Fruit fly (Drosophila melanogaster) whole organism, prepupa: ENCODE data around the gene CG15446.

Experiments
- CG11902 ChIP-seq: fragments of 200-800 bp; sonication (Bioruptor generic); optimal IDR thresholded peaks from 3 replicates; lab custom pipeline; 2016; ENCODE audit warnings: missing biosample characterization, missing genetic modification characterization
- CG15336 ChIP-seq: fragments of 200-800 bp; sonication (Bioruptor generic); IDR thresholded peaks from 2 replicates; pipeline ENCODE4 v1.3.6; 2022; ENCODE audit warnings: missing biosample characterization, missing genetic modification characterization
- CG6792 ChIP-seq: fragments of 200-800 bp; sonication (Bioruptor generic); optimal IDR thresholded peaks from 3 replicates; lab custom pipeline; 2016; ENCODE audit warnings: missing biosample characterization, missing genetic modification characterization
- CG6854 ChIP-seq: fragments of 200-800 bp; sonication (Bioruptor generic); optimal IDR thresholded peaks from 2 replicates; lab custom pipeline; 2017; ENCODE audit warnings: missing biosample characterization, mild to moderate bottlenecking, missing genetic modification characterization
- CG8319 ChIP-seq: fragments of 200-800 bp; sonication (Bioruptor generic); optimal IDR thresholded peaks from 3 replicates; lab custom pipeline; 2016; ENCODE audit warnings: missing biosample characterization, missing genetic modification characterization
- Lpt ChIP-seq: fragments of 200-800 bp; sonication (Bioruptor generic); optimal IDR thresholded peaks from 3 replicates; lab custom pipeline; 2016; ENCODE audit warnings: missing biosample characterization, missing genetic modification characterization
- Met ChIP-seq: fragments of 200-800 bp; sonication (Bioruptor generic); optimal IDR thresholded peaks from 3 replicates; lab custom pipeline; 2016; ENCODE audit warnings: missing biosample characterization, missing genetic modification characterization
- Sox15 ChIP-seq: fragments of 200-800 bp; sonication (Bioruptor generic); optimal IDR thresholded peaks from 3 replicates; lab custom pipeline; 2016; ENCODE audit warnings: missing biosample characterization, missing genetic modification characterization
- cyc ChIP-seq: fragments of 200-800 bp; sonication (Bioruptor generic); optimal IDR thresholded peaks from 3 replicates; lab custom pipeline; 2016; ENCODE audit warnings: missing biosample characterization, missing genetic modification characterization
- dsx ChIP-seq: fragments of 200-800 bp; optimal IDR thresholded peaks from 3 replicates; lab custom pipeline; 2019; ENCODE audit warnings: missing biosample characterization, mild to moderate bottlenecking, missing genetic modification characterization, moderate library complexity; ENCODE audit not compliant: poor library complexity, severe bottlenecking
- fd59A ChIP-seq: fragments of 200-800 bp; sonication (Bioruptor generic); optimal IDR thresholded peaks from 2 replicates; lab custom pipeline; 2017; ENCODE audit warnings: missing biosample characterization, mild to moderate bottlenecking, missing genetic modification characterization, missing genetic modification reagents
- fkh ChIP-seq: fragments of 200-800 bp; sonication (Bioruptor generic); optimal IDR thresholded peaks from 3 replicates; lab custom pipeline; 2017; ENCODE audit warnings: missing biosample characterization, mild to moderate bottlenecking, missing genetic modification characterization, moderate library complexity

DNA sequence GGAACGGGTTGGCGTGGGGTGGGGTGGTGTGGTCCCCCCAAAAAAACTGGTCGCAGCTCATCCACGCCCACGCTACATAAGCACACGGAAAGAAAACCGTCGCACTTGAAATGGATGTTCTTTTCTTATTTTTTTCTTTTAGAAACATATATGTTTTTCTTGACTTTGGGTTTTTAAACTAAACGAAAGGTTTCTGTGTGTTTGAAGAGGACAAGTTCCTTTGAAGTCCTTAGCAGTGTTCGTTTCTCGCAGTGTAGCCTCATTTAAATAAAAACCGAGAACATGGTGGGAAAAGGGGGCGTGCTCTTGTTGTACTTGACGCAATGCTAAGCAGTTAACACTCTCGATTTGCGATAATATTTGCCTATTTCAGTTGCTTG, 27.7 kb downstream of the CG15446 start:
- TF ChIP-seq CG8319 (peak; percentile 3), Met (GFP tag; lab: Kevin White, UChicago) (peak; percentile 78), dsx (GFP tag; lab: Kevin White, UChicago) (peak; percentile 47), Lpt (GFP tag; lab: Kevin White, UChicago) (peak; percentile 76), fkh (GFP tag; lab: Kevin White, UChicago) (peak; percentile 52), CG11902 (GFP tag; lab: Kevin White, UChicago) (peak; percentile 27), fd59A (GFP tag; lab: Kevin White, UChicago) (peak; percentile 11), cyc (peak; percentile 60), CG6854 (no peak), CG6792 (GFP tag; lab: Kevin White, UChicago) (peak; percentile 59), CG15336 (GFP tag; lab: Robert Waterston, UW) (peak; percentile 83), Sox15 (GFP tag; lab: Kevin White, UChicago) (peak; percentile 24)
